Fruit fly (Drosophila melanogaster): ENCODE results near the gene Arpc3A.
A peak's percentile ranks its signal among the peaks of the same experiment; 100 is the strongest.

The Arpc3A gene

dm6 chr3R:15839294-15839693 lies 4.8 kb downstream of the Arpc3A start, which contains the start of gene Pbp45:
Pbp45 (minus strand) TSS chr3R:15839515.
- TF ChIP-seq CG9139 (GFP tag; optimal IDR thresholded peaks at IDR 0.05) (no peak), net (GFP tag; optimal IDR thresholded peaks at IDR 0.05) (no peak), Blimp-1 (GFP tag; optimal IDR thresholded peaks at IDR 0.05) (no peak), spab (GFP tag; optimal IDR thresholded peaks at IDR 0.05) (no peak), CG11294 (GFP tag; IDR thresholded peaks at IDR 0.05) (no peak), acj6 (GFP tag; optimal IDR thresholded peaks at IDR 0.05) (no peak), dac (GFP tag; optimal IDR thresholded peaks at IDR 0.05) (no peak), fd59A (GFP tag; optimal IDR thresholded peaks at IDR 0.05) (no peak), Ets96B (tag; optimal IDR thresholded peaks at IDR 0.05) (no peak), Eip75B (GFP tag; optimal IDR thresholded peaks at IDR 0.05) (no peak), CG32006 (GFP tag; optimal IDR thresholded peaks at IDR 0.05) (no peak), fkh (GFP tag; optimal IDR thresholded peaks at IDR 0.05) (no peak), CG6276 (GFP tag; optimal IDR thresholded peaks at IDR 0.05) (no peak), CG34406 (GFP tag; optimal IDR thresholded peaks at IDR 0.05) (no peak), Ets21C (GFP tag; optimal IDR thresholded peaks at IDR 0.05) (no peak), CG4318 (GFP tag; optimal IDR thresholded peaks at IDR 0.05) (no peak), svp (GFP tag) (no peak), ss (GFP tag; optimal IDR thresholded peaks at IDR 0.05) (no peak)

dm6 chr3R:15846234-15846633 lies 11.8 kb downstream of the Arpc3A start, which contains the start of gene CG4546:
CG4546 (plus strand) TSS chr3R:15846534.
- TF ChIP-seq topi (GFP tag; optimal IDR thresholded peaks at IDR 0.05) = no peak
- TF ChIP-seq CG8632 (GFP tag; optimal IDR thresholded peaks at IDR 0.05) = no peak
- TF ChIP-seq CG15336 (GFP tag; IDR thresholded peaks at IDR 0.05) = no peak
- TF ChIP-seq CG34406 (GFP tag; optimal IDR thresholded peaks at IDR 0.05) = no peak
- no peak for TF ChIP-seq Blimp-1 (GFP tag; optimal IDR thresholded peaks at IDR 0.05)
- TF ChIP-seq CG6276 (GFP tag; optimal IDR thresholded peaks at IDR 0.05) = no peak
- no peak for TF ChIP-seq Eip78C (GFP tag)

dm6 chr3R:15851912-15852311 lies 17.5 kb downstream of the Arpc3A start:
- TF ChIP-seq dsx (GFP tag; optimal IDR thresholded peaks at IDR 0.05; ENCODE audit: poor library complexity, severe bottlenecking) (no peak), svp (GFP tag) (peak; percentile 97), vri (GFP tag; optimal IDR thresholded peaks at IDR 0.05) (peak; percentile 51)

dm6 chr3R:15853347-15853746 lies 18.9 kb downstream of the Arpc3A start, which contains the start of gene cv-d:
cv-d (minus strand) TSS chr3R:15853581.
- TF ChIP-seq salr (GFP tag; optimal IDR thresholded peaks at IDR 0.05) = no peak
- no peak for TF ChIP-seq ss (GFP tag; optimal IDR thresholded peaks at IDR 0.05)
- no peak for TF ChIP-seq CG6854 (GFP tag; optimal IDR thresholded peaks at IDR 0.05)
- TF ChIP-seq dsx (GFP tag; optimal IDR thresholded peaks at IDR 0.05; ENCODE audit: poor library complexity, severe bottlenecking) = no peak
- TF ChIP-seq vri (GFP tag; optimal IDR thresholded peaks at IDR 0.05) = peak; percentile 4
- TF ChIP-seq pdm3 (GFP tag; optimal IDR thresholded peaks at IDR 0.05) = no peak
- no peak for TF ChIP-seq Met (GFP tag; optimal IDR thresholded peaks at IDR 0.05)
- TF ChIP-seq CG1621 (tag; optimal IDR thresholded peaks at IDR 0.05) = no peak
- TF ChIP-seq Ets96B (tag; optimal IDR thresholded peaks at IDR 0.05) = no peak
- no peak for TF ChIP-seq CG9139 (GFP tag; optimal IDR thresholded peaks at IDR 0.05)
- no peak for TF ChIP-seq net (GFP tag; optimal IDR thresholded peaks at IDR 0.05)
- no peak for TF ChIP-seq lz (GFP tag; optimal IDR thresholded peaks at IDR 0.05)
- no peak for TF ChIP-seq CG11902 (GFP tag; optimal IDR thresholded peaks at IDR 0.05)
- TF ChIP-seq Gug (GFP tag; IDR thresholded peaks at IDR 0.05) = no peak
- no peak for TF ChIP-seq CG6276 (GFP tag; optimal IDR thresholded peaks at IDR 0.05)
- TF ChIP-seq svp (GFP tag) = peak; percentile 88
- no peak for TF ChIP-seq OdsH (GFP tag; optimal IDR thresholded peaks at IDR 0.05)
- TF ChIP-seq eg (GFP tag; IDR thresholded peaks at IDR 0.05) = no peak

Measured in whole organism, prepupa.